Worm (Caenorhabditis elegans) whole organism, L4 larva: Measurements from ENCODE around the gene sphr-1.

Source experiments
- D1046.2 ChIP-seq: fragments of 200-800 bp; sonication (Bioruptor generic); IDR thresholded peaks from 2 replicates; pipeline ENCODE4 v1.3.6; 2022; ENCODE audit warnings: missing genetic modification characterization, missing compliant biosample characterization
- F26F4.8 ChIP-seq: fragments of 200-800 bp; sonication (Bioruptor generic); conservative IDR thresholded peaks from 2 replicates; pipeline ENCODE4 v1.3.6; 2022; ENCODE audit warnings: missing genetic modification characterization, missing compliant biosample characterization
- F37D6.2 ChIP-seq: sonication (generic microtip); optimal IDR thresholded peaks from 2 replicates; lab custom pipeline; 2016; ENCODE audit warnings: mild to moderate bottlenecking, missing genetic modification characterization, missing compliant biosample characterization
- F49E8.2 ChIP-seq: sonication (generic microtip); optimal IDR thresholded peaks from 2 replicates; lab custom pipeline; 2016; ENCODE audit warnings: missing compliant biosample characterization, mild to moderate bottlenecking, missing genetic modification characterization, borderline replicate concordance
- Y48G9A.11 ChIP-seq: fragments of 200-800 bp; sonication (Bioruptor generic); IDR thresholded peaks from 2 replicates; pipeline ENCODE4 v1.3.6; 2022; ENCODE audit warnings: missing genetic modification reagents, missing genetic modification characterization, missing compliant biosample characterization
- aha-1 ChIP-seq: fragments of 150-350 bp; peaks from one replicate; lab custom pipeline; 2014; ENCODE audit warnings: missing biosample characterization, missing genetic modification characterization
- ceh-20 ChIP-seq: fragments of 200-800 bp; sonication (Bioruptor generic); IDR thresholded peaks from 2 replicates; pipeline ENCODE4 v1.3.6; 2022; ENCODE audit warnings: missing genetic modification reagents, missing genetic modification characterization, missing compliant biosample characterization
- ceh-28 ChIP-seq: fragments of 150-350 bp; optimal IDR thresholded peaks from 2 replicates; lab custom pipeline; 2014; ENCODE audit warnings: missing biosample characterization, missing genetic modification reagents, missing genetic modification characterization
- ceh-44 ChIP-seq: fragments of 200-800 bp; sonication (Bioruptor generic); IDR thresholded peaks from 2 replicates; pipeline ENCODE4 v1.3.6; 2022; ENCODE audit warnings: missing genetic modification reagents, missing genetic modification characterization, missing compliant biosample characterization
- ceh-82 ChIP-seq: sonication (generic microtip); optimal IDR thresholded peaks from 2 replicates; lab custom pipeline; 2017; ENCODE audit warnings: missing biosample characterization, missing genetic modification characterization
- ctbp-1 ChIP-seq: fragments of 200-800 bp; sonication (Bioruptor generic); IDR thresholded peaks from 2 replicates; pipeline ENCODE4 v1.3.6; 2022; ENCODE audit warnings: missing genetic modification reagents, missing genetic modification characterization, missing compliant biosample characterization
- daf-16 ChIP-seq, 3 experiments: sonication (generic microtip); optimal IDR thresholded peaks; 2 replicates each; lab custom pipeline; 2016 to 2017; ENCODE audit warnings: missing genetic modification characterization in 3 of 3, missing genetic modification reagents in 3 of 3, mild to moderate bottlenecking in 2 of 3, missing compliant biosample characterization in 2 of 3, missing biosample characterization in 1 of 3, moderate library complexity in 1 of 3
- daf-19 ChIP-seq: fragments of 200-800 bp; sonication (Bioruptor generic); conservative IDR thresholded peaks from 2 replicates; pipeline ENCODE4 v1.3.6; 2022; ENCODE audit warnings: missing genetic modification characterization, missing compliant biosample characterization
- dmd-6 ChIP-seq: fragments of 200-800 bp; sonication (Bioruptor generic); IDR thresholded peaks from 2 replicates; pipeline ENCODE4 v1.3.6; 2022; ENCODE audit warnings: missing genetic modification reagents, missing genetic modification characterization, missing compliant biosample characterization
- dpl-1 ChIP-seq: fragments of 150-350 bp; optimal IDR thresholded peaks from 2 replicates; lab custom pipeline; 2014; ENCODE audit warnings: missing biosample characterization, missing genetic modification reagents, missing genetic modification characterization
- dve-1 ChIP-seq: sonication (generic microtip); optimal IDR thresholded peaks from 2 replicates; lab custom pipeline; 2017; ENCODE audit warnings: antibody characterized with exemption, mild to moderate bottlenecking, missing genetic modification characterization, missing compliant biosample characterization; ENCODE audit not compliant: insufficient read depth
- fkh-10 ChIP-seq: fragments of 150-350 bp; optimal IDR thresholded peaks from 2 replicates; lab custom pipeline; 2014; ENCODE audit warnings: missing biosample characterization, missing genetic modification reagents, missing genetic modification characterization
- fos-1 ChIP-seq: fragments of 150-350 bp; optimal IDR thresholded peaks from 2 replicates; lab custom pipeline; 2014; ENCODE audit warnings: missing biosample characterization, missing genetic modification characterization
- hlh-11 ChIP-seq: fragments of 200-800 bp; sonication (Bioruptor generic); optimal IDR thresholded peaks from 2 replicates; lab custom pipeline; 2018; ENCODE audit warnings: mild to moderate bottlenecking, missing genetic modification characterization, missing compliant biosample characterization
- lin-39 ChIP-seq: fragments of 150-350 bp; optimal IDR thresholded peaks from 2 replicates; lab custom pipeline; 2014; ENCODE audit warnings: missing biosample characterization, missing genetic modification reagents, missing genetic modification characterization
- lsy-2 ChIP-seq, 2 experiments: fragments of 150-350 bp in 1 of 2; sonication (generic microtip) in 1 of 2; optimal IDR thresholded peaks; 2 replicates each; lab custom pipeline; 2014 to 2017; ENCODE audit warnings: missing biosample characterization in 2 of 2, missing genetic modification characterization in 2 of 2
- madf-5 ChIP-seq, 2 experiments: fragments of 200-800 bp; sonication (Bioruptor generic); IDR thresholded peaks; 2 replicates each; pipeline ENCODE4 v1.3.6; 2022; ENCODE audit warnings: missing compliant biosample characterization in 2 of 2, missing genetic modification characterization in 2 of 2
- mdt-29 ChIP-seq: fragments of 200-800 bp; sonication (Bioruptor generic); IDR thresholded peaks from 2 replicates; pipeline ENCODE4 v1.3.6; 2022; ENCODE audit warnings: missing genetic modification reagents, missing genetic modification characterization, missing compliant biosample characterization
- mep-1 ChIP-seq: fragments of 150-350 bp; sonication (generic microtip); optimal IDR thresholded peaks from 3 replicates; lab custom pipeline; 2014; ENCODE audit warnings: missing biosample characterization, missing genetic modification characterization
- mes-2 ChIP-seq: sonication (generic microtip); optimal IDR thresholded peaks from 2 replicates; lab custom pipeline; 2016; ENCODE audit warnings: missing genotype, mild to moderate bottlenecking, missing genetic modification characterization, missing compliant biosample characterization; ENCODE audit not compliant: poor library complexity, severe bottlenecking
- nhr-42 ChIP-seq: fragments of 200-800 bp; sonication (Bioruptor generic); IDR thresholded peaks from 2 replicates; pipeline ENCODE4 v1.3.6; 2022; ENCODE audit warnings: missing genetic modification characterization, missing compliant biosample characterization
- nhr-48 ChIP-seq: sonication (generic microtip); optimal IDR thresholded peaks from 2 replicates; lab custom pipeline; 2016; ENCODE audit warnings: mild to moderate bottlenecking, missing genetic modification characterization, missing compliant biosample characterization
- pqm-1 ChIP-seq: sonication (generic microtip); optimal IDR thresholded peaks from 2 replicates; lab custom pipeline; 2017; ENCODE audit warnings: missing biosample characterization, missing genetic modification characterization
- spr-1 ChIP-seq: sonication (generic microtip); optimal IDR thresholded peaks from 2 replicates; lab custom pipeline; 2016; ENCODE audit warnings: mild to moderate bottlenecking, missing genetic modification characterization, missing compliant biosample characterization
- tra-1 ChIP-seq: fragments of 200-800 bp; sonication (Bioruptor generic); IDR thresholded peaks from 2 replicates; pipeline ENCODE4 v1.3.6; 2022; ENCODE audit warnings: missing genetic modification reagents, missing genetic modification characterization, missing compliant biosample characterization
- unc-62 ChIP-seq, 3 experiments: fragments of 150-350 bp in 1 of 3; sonication (generic microtip); optimal IDR thresholded peaks in 2 of 3; peaks in 1 of 3; 1 replicate in 1 of 3; 2 replicates in 2 of 3; lab custom pipeline; 2014 to 2017; ENCODE audit warnings: missing biosample characterization in 3 of 3, missing genetic modification characterization in 3 of 3, missing genetic modification reagents in 3 of 3, missing genotype in 1 of 3
- zag-1 ChIP-seq: fragments of 150-350 bp; optimal IDR thresholded peaks from 2 replicates; lab custom pipeline; 2014; ENCODE audit warnings: missing biosample characterization, missing genetic modification characterization
- zfp-3 ChIP-seq: fragments of 200-800 bp; sonication (Bioruptor generic); conservative IDR thresholded peaks from 2 replicates; pipeline ENCODE4 v1.3.6; 2022; ENCODE audit warnings: missing genetic modification reagents, missing genetic modification characterization, missing compliant biosample characterization
- zip-2 ChIP-seq: fragments of 150-350 bp; optimal IDR thresholded peaks from 2 replicates; lab custom pipeline; 2014; ENCODE audit warnings: missing biosample characterization, missing genetic modification characterization
- ztf-7 ChIP-seq: fragments of 150-350 bp; optimal IDR thresholded peaks from 2 replicates; lab custom pipeline; 2014; ENCODE audit warnings: missing biosample characterization, missing genetic modification characterization

The sphr-1 gene

DNA sequence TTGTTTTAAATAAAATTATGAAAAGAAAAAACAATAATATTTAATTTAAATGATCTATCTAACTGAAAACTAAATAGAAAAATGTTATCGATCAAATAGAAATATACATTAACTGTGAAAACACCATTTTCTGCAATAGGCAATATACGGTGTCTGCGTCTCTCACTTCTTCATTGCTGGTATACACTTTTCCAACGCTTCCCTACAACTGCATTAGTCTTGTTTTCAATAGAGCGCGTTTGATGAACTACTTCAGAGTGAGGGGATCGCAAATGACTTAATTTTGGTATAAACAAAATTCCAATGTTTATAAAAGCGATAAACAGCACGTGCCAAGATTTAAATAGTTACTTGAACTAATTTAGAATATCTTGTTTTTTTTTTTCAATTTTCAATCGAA is 21.1 kb downstream of the sphr-1 start (continued):
- TF ChIP-seq F49E8.2 (tag; lab: Kevin White, UChicago) (no peak), daf-19 (GFP tag; lab: Robert Waterston, UW) (no peak), nhr-48 (no peak), zfp-3 (GFP tag; lab: Robert Waterston, UW) (no peak), fos-1 (tag; lab: Kevin White, UChicago) (no peak), zag-1 (tag; lab: Kevin White, UChicago) (no peak), nhr-42 (GFP tag; lab: Robert Waterston, UW) (no peak)
- TF ChIP-seq, all 104 proteins: peak for 24

DNA sequence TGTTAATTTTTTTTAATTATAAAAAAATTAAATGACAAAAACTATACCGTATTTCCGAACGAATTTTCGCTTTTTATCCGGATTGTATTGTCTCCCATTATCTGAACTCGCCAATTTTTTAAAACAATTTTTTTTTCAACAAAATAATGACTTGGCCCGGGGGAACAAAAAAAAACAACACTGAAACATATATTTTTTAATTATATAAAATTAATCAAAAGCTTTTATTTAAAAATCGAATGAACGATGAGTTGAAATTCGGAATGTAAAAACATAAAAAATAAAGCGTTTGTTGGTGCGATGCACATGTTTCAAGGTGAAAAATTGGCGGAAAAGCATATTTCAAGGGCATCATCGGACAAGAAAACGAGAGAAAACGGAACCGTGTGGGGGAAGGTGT is 22.1 kb downstream of the sphr-1 start, which contains the start of gene mdt-27:
mdt-27 (minus strand) TSS at position 101 of the 400 bp plus-strand sequence.
- TF ChIP-seq daf-16 (GFP tag; optimal IDR thresholded peaks at IDR 0.05; lab: Kevin White, UChicago) (no peak), daf-16 (tag; optimal IDR thresholded peaks at IDR 0.05; lab: Kevin White, UChicago) (no peak), aha-1 (peak; percentile 40), ceh-28 (tag; lab: Kevin White, UChicago) (no peak)
- TF ChIP-seq, all 104 proteins: peak for 1

DNA sequence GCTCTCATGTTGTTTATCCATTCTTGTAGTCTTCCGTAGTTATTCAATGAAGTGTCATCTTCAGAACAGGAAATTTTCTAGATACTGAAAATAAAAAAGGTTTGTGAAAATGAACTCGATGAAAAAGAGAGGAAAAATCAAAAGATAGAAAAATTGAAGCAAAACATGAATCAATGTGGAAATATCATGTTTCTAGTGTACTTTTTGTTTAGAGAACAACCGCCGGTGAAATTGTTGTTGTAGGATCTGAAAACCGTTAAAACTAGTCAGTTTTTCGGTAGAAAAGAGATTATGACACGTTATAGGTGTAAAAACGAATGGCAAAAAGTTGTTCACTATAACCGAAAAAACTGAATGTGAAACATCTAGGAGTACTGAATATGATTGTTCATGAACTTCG is 25.7 kb downstream of the sphr-1 start, which contains the start of gene pacs-1:
pacs-1 (minus strand) TSS at position 101 of the 400 bp plus-strand sequence.
- TF ChIP-seq zip-2 (no peak), D1046.2 (no peak), dpl-1 (GFP tag; lab: Kevin White, UChicago) (no peak), dve-1 (tag; lab: Kevin White, UChicago) (no peak), aha-1 (no peak)
- TF ChIP-seq, all 104 proteins: peak for 0

DNA sequence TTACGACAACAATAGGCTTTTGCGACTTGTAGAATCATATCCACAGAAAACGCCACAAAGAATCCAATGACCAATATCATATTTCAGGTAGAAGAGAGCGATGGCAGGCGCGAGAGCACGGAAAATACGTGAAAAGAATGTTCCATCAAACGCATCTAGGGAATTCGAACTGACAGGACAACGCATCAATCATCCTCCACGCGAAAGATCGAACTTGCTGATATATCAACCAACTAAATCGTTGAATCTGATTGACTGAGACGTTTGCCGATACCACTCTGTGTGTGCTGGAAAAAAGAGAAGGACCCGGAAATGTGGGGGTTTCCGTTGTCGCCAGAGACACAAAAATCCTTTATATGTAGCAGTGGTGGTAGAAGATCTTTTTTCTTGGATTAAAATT is 26.8 kb downstream of the sphr-1 start:
- peak in 1 of 2 experiments; percentile 100 for TF ChIP-seq unc-62 (GFP tag; optimal IDR thresholded peaks at IDR 0.05 in 1 of 2; lab: Kevin White, UChicago)
- TF ChIP-seq unc-62 (tag; optimal IDR thresholded peaks at IDR 0.05; lab: Kevin White, UChicago): no peak
- TF ChIP-seq aha-1: peak; percentile 73
- no peak for TF ChIP-seq ceh-28 (tag; lab: Kevin White, UChicago)
- TF ChIP-seq madf-5 (GFP tag; IDR thresholded peaks at IDR 0.05; lab: Robert Waterston, UW): no peak
- 0 out of 2 replicates have a peak, but pooled peaks have one; percentile 32 for TF ChIP-seq Y48G9A.11
- TF ChIP-seq ceh-20: peak; percentile 85
- TF ChIP-seq, all 104 proteins: peak for 4

DNA sequence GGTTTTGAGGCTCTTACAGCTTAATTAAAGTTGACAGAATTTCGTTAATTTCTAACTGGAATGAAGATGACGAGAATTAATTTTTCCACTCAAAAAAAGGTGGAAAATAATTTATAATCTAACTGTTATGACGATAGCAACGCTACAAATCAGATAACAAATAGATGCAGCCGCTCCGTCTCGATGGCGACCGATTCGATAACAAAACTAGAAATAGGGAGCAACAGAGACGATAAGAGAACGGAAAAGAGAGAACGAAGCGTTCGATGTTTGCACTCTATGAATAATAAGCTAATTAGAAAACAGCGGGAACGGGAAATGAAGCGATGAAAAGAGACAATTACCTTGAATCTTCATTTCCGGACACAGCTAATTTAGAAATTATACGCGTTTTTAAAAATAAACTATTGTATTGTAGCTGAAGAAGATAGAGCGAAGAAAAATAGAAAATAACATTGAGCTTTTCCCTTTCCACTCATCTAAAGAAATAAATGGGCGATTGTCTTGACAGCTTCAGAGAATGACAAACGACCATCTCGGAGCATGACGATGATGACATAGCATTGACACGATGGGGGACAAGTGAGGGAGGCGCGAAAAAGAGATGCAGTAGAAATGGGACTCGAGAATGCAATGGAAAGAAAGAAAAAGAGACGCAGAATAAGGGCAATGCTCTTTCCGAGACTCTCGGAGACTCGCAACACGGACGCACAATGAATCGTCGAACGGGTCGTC is 27.4 kb downstream of the sphr-1 start:
- TF ChIP-seq F37D6.2: peak; percentile 4
- TF ChIP-seq fkh-10 (GFP tag; lab: Kevin White, UChicago): peak; percentile 10
- no peak for TF ChIP-seq ceh-44 (GFP tag; lab: Robert Waterston, UW)
- 0 out of 2 replicates have a peak, but pooled peaks have one; percentile 40 for TF ChIP-seq tra-1 (GFP tag; lab: Robert Waterston, UW)
- TF ChIP-seq F26F4.8 (GFP tag; lab: Robert Waterston, UW): no peak
- TF ChIP-seq pqm-1 (tag; lab: Kevin White, UChicago): peak; percentile 56
- TF ChIP-seq ceh-82 (tag; lab: Kevin White, UChicago): no peak
- TF ChIP-seq daf-16 (GFP tag; optimal IDR thresholded peaks at IDR 0.05; lab: Kevin White, UChicago): no peak
- peak; percentile 88 for TF ChIP-seq daf-16 (tag; optimal IDR thresholded peaks at IDR 0.05; lab: Kevin White, UChicago)
- TF ChIP-seq mes-2 (tag; lab: Kevin White, UChicago): peak; percentile 25
- TF ChIP-seq dmd-6 (GFP tag; lab: Robert Waterston, UW): peak; percentile 41; the same call in 1 of the 2 replicates
- TF ChIP-seq mep-1: peak; percentile 12
- TF ChIP-seq Y48G9A.11: no peak
- TF ChIP-seq ceh-20: peak; percentile 84
- TF ChIP-seq lin-39: peak; percentile 36
- no peak for TF ChIP-seq zip-2
- TF ChIP-seq ztf-7 (tag; lab: Kevin White, UChicago): no peak
- TF ChIP-seq hlh-11 (tag; lab: Kevin White, UChicago): peak; percentile 43
- TF ChIP-seq dve-1 (tag; lab: Kevin White, UChicago): peak; percentile 26
- peak in 1 of 2 experiments; percentile 4 for TF ChIP-seq lsy-2 (tag; optimal IDR thresholded peaks at IDR 0.05; lab: Kevin White, UChicago)
- peak in 1 of 2 experiments; percentile 99 for TF ChIP-seq unc-62 (GFP tag; optimal IDR thresholded peaks at IDR 0.05 in 1 of 2; lab: Kevin White, UChicago)
- TF ChIP-seq unc-62 (tag; optimal IDR thresholded peaks at IDR 0.05; lab: Kevin White, UChicago): no peak
- no peak for TF ChIP-seq mdt-29
- TF ChIP-seq nhr-48: peak; percentile 39
- TF ChIP-seq spr-1: no peak
- peak; percentile 48; the same call in 1 of the 2 replicates for TF ChIP-seq ctbp-1 (GFP tag; lab: Robert Waterston, UW)
